Fruit fly (Drosophila melanogaster): ENCODE results near the gene CG33658.

The CG33658 gene

dm6 chr3R:24810844-24811625 lies 29.9 kb downstream of the CG33658 start (continued):
- TF ChIP-seq CG34406 (GFP tag; optimal IDR thresholded peaks at IDR 0.05) (peak; percentile 82), CG6854 (GFP tag; optimal IDR thresholded peaks at IDR 0.05) (no peak), Sox102F (GFP tag; optimal IDR thresholded peaks at IDR 0.05) (no peak), salr (GFP tag; optimal IDR thresholded peaks at IDR 0.05) (peak in 1 of 2 experiments; percentile 91), Eip78C (GFP tag) (peak; percentile 97), topi (GFP tag; optimal IDR thresholded peaks at IDR 0.05) (peak; percentile 83), CG11294 (GFP tag; IDR thresholded peaks at IDR 0.05) (peak; percentile 94), spab (GFP tag; optimal IDR thresholded peaks at IDR 0.05) (peak; percentile 81), CG3919 (GFP tag; optimal IDR thresholded peaks at IDR 0.05) (peak; percentile 91), dac (GFP tag; optimal IDR thresholded peaks at IDR 0.05) (peak; percentile 84), achi (GFP tag; optimal IDR thresholded peaks at IDR 0.05) (peak; percentile 87), net (GFP tag; optimal IDR thresholded peaks at IDR 0.05) (peak; percentile 89), CG11762 (GFP tag; optimal IDR thresholded peaks at IDR 0.05; ENCODE audit: insufficient read depth) (peak; percentile 84), CG3032 (tag; optimal IDR thresholded peaks at IDR 0.05) (peak; percentile 85), Sox15 (GFP tag; optimal IDR thresholded peaks at IDR 0.05) (peak; percentile 73), CG6163 (GFP tag; IDR thresholded peaks at IDR 0.05) (peak; percentile 96), CG4318 (GFP tag; optimal IDR thresholded peaks at IDR 0.05) (no peak), cyc (GFP tag; optimal IDR thresholded peaks at IDR 0.05) (no peak), CG16779 (tag; optimal IDR thresholded peaks at IDR 0.05) (peak; percentile 87), CG31627 (GFP tag; optimal IDR thresholded peaks at IDR 0.05) (peak; percentile 86), CG32006 (GFP tag; optimal IDR thresholded peaks at IDR 0.05) (peak; percentile 96), fkh (GFP tag; optimal IDR thresholded peaks at IDR 0.05) (peak; percentile 80), Hr39 (GFP tag; optimal IDR thresholded peaks at IDR 0.05) (peak; percentile 88), OdsH (GFP tag; optimal IDR thresholded peaks at IDR 0.05) (no peak), pdm3 (GFP tag; optimal IDR thresholded peaks at IDR 0.05) (peak; percentile 90), CG6808 (GFP tag; optimal IDR thresholded peaks at IDR 0.05) (no peak), vri (GFP tag; optimal IDR thresholded peaks at IDR 0.05) (peak; percentile 87), Gug (GFP tag; IDR thresholded peaks at IDR 0.05) (peak; percentile 95), lz (GFP tag; optimal IDR thresholded peaks at IDR 0.05) (peak; percentile 87)

dm6 chr3R:24809576-24810279 lies 31.2 kb downstream of the CG33658 start:
- TF ChIP-seq vri (GFP tag; optimal IDR thresholded peaks at IDR 0.05) (peak; percentile 65), CG4318 (GFP tag; optimal IDR thresholded peaks at IDR 0.05) (no peak), fkh (GFP tag; optimal IDR thresholded peaks at IDR 0.05) (peak; percentile 87)

dm6 chr3R:24807321-24807720 lies 33.6 kb downstream of the CG33658 start, which contains the start of gene CG6980:
CG6980 (plus strand) TSS chr3R:24807621.
- TF ChIP-seq Eip93F (GFP tag; optimal IDR thresholded peaks at IDR 0.05) (no peak), CG8119 (GFP tag; IDR thresholded peaks at IDR 0.05) (no peak), CG31627 (GFP tag; optimal IDR thresholded peaks at IDR 0.05) (no peak), vri (GFP tag; optimal IDR thresholded peaks at IDR 0.05) (no peak), CG3032 (tag; optimal IDR thresholded peaks at IDR 0.05) (no peak)

dm6 chr3R:24805048-24805447 lies 35.9 kb downstream of the CG33658 start, which contains the start of gene polybromo:
polybromo (minus strand) TSS chr3R:24805259.
- TF ChIP-seq ss (GFP tag; optimal IDR thresholded peaks at IDR 0.05) (no peak), fd85E (GFP tag; optimal IDR thresholded peaks at IDR 0.05) (no peak), CG6854 (GFP tag; optimal IDR thresholded peaks at IDR 0.05) (no peak), CG15336 (GFP tag; IDR thresholded peaks at IDR 0.05) (no peak), svp (GFP tag) (no peak), CG4318 (GFP tag; optimal IDR thresholded peaks at IDR 0.05) (no peak), eg (GFP tag; IDR thresholded peaks at IDR 0.05) (no peak), Eip78C (GFP tag) (no peak), cyc (GFP tag; optimal IDR thresholded peaks at IDR 0.05) (no peak), Eip93F (GFP tag; optimal IDR thresholded peaks at IDR 0.05) (no peak), CG3032 (tag; optimal IDR thresholded peaks at IDR 0.05) (no peak), Lpt (GFP tag; optimal IDR thresholded peaks at IDR 0.05) (no peak), Hr39 (GFP tag; optimal IDR thresholded peaks at IDR 0.05) (no peak), CG34406 (GFP tag; optimal IDR thresholded peaks at IDR 0.05) (no peak), Ets21C (GFP tag; optimal IDR thresholded peaks at IDR 0.05) (no peak), CG8632 (GFP tag; optimal IDR thresholded peaks at IDR 0.05) (no peak), CG6163 (GFP tag; IDR thresholded peaks at IDR 0.05) (no peak)

Measured in whole organism, prepupa.